Fruit fly (Drosophila melanogaster) S2 (cell line): Measurements from ENCODE around the gene MtnC.

Experiments
- CG8478 ChIP-seq: fragments of >200 bp; optimal IDR thresholded peaks from 2 replicates; lab custom pipeline; 2018
- CTCF ChIP-seq, 2 experiments: fragments of >200 bp; optimal IDR thresholded peaks; 2 replicates each; lab custom pipeline; 2018

DNA sequence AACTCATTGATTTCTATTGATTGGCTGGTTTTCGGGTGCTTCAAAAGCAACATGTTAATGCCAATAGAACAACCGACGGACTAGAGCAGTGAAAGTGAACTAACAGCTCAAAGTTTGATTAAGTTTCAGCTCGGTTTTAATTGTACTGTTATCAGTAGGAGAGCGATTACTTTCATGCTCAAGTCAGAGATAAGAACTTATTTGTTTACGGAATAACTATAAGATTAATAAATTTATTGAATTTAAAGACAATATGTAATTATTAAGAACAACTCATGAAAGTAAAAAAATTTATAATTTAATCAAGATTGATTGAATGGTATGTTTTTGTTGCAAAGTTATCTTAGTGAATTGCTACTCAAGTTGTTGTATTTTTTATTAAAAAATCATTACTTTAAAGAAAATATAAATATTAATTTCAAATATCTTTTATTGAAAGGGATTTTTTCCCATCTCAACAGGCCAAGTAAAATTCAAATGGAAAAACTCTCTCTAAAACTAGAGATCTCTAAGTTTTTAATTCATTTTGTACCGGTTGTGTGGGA is 47.7 kb downstream of the MtnC start, which contains the start of the genes Tmlh and eIF3g2:
- TF ChIP-seq CG8478 (lab: Kevin White, UChicago): no peak
- no peak for TF ChIP-seq CTCF (optimal IDR thresholded peaks at IDR 0.05; lab: Kevin White, UChicago)
